Worm (Caenorhabditis elegans): ENCODE measurements around the gene sre-39.

- no peak for TF ChIP-seq flt-1 (GFP tag; IDR thresholded peaks at IDR 0.05)
- TF ChIP-seq T22C8.4 (GFP tag; IDR thresholded peaks at IDR 0.05) = no peak
- TF ChIP-seq ztf-23 (GFP tag; IDR thresholded peaks at IDR 0.05) = no peak
- TF ChIP-seq cog-1 (tag; optimal IDR thresholded peaks at IDR 0.05) = no peak
- no peak for TF ChIP-seq tab-1 (GFP tag; IDR thresholded peaks at IDR 0.05)
These were observed 37.0 kb upstream of the sre-39 start for ce11 chrII:4650072-4650471.

Data from whole organism, midembryonic.